Fruit fly (Drosophila melanogaster) whole organism, embryonic: ENCODE data around the gene CG17855.

ENCODE experiments used
- BtbVII ChIP-seq: fragments of 200-800 bp; sonication (Bioruptor generic); optimal IDR thresholded peaks from 3 replicates; lab custom pipeline; 2017; ENCODE audit warnings: missing biosample characterization, mild to moderate bottlenecking, missing genetic modification characterization
- CG11093 ChIP-seq: fragments of 200-800 bp; sonication (Bioruptor generic); IDR thresholded peaks from 3 replicates; pipeline ENCODE4 v1.3.6; 2022; ENCODE audit warnings: missing biosample characterization, missing genetic modification characterization
- CG12104 ChIP-seq: fragments of 200-800 bp; sonication (Bioruptor generic); optimal IDR thresholded peaks from 3 replicates; lab custom pipeline; 2016; ENCODE audit warnings: missing biosample characterization, missing genetic modification characterization
- CG12219 ChIP-seq: fragments of 200-800 bp; sonication (Bioruptor generic); optimal IDR thresholded peaks from 3 replicates; lab custom pipeline; 2018; ENCODE audit warnings: missing biosample characterization, mild to moderate bottlenecking, missing genetic modification characterization
- CG1233 ChIP-seq: fragments of 200-800 bp; sonication (Bioruptor generic); optimal IDR thresholded peaks from 4 replicates; lab custom pipeline; 2018; ENCODE audit warnings: missing biosample characterization, mild to moderate bottlenecking, missing genetic modification characterization
- CG13624 ChIP-seq: fragments of 200-800 bp; sonication (Bioruptor generic); optimal IDR thresholded peaks from 2 replicates; lab custom pipeline; 2016; ENCODE audit warnings: missing biosample characterization, missing genetic modification characterization
- CG15269 ChIP-seq: fragments of 200-800 bp; sonication (Bioruptor generic); optimal IDR thresholded peaks from 2 replicates; lab custom pipeline; 2018; ENCODE audit warnings: missing biosample characterization, mild to moderate bottlenecking, missing genetic modification characterization, moderate library complexity
- CG17186 ChIP-seq: fragments of 200-800 bp; sonication (Bioruptor generic); optimal IDR thresholded peaks from 3 replicates; lab custom pipeline; 2017; ENCODE audit warnings: missing biosample characterization, missing genetic modification reagents, missing genetic modification characterization
- CG17612 ChIP-seq: fragments of 200-800 bp; sonication (Bioruptor generic); IDR thresholded peaks from 2 replicates; pipeline ENCODE4 v1.3.6; 2022; ENCODE audit warnings: missing biosample characterization, missing genetic modification characterization
- CG1792 ChIP-seq: fragments of 200-800 bp; sonication (Bioruptor generic); optimal IDR thresholded peaks from 2 replicates; lab custom pipeline; 2016; ENCODE audit warnings: missing biosample characterization, missing genetic modification characterization
- CG18476 ChIP-seq: fragments of 200-800 bp; sonication (Bioruptor generic); optimal IDR thresholded peaks from 2 replicates; lab custom pipeline; 2016; ENCODE audit warnings: missing biosample characterization, mild to moderate bottlenecking, missing genetic modification characterization
- CG2129 ChIP-seq: fragments of 200-800 bp; sonication (Bioruptor generic); IDR thresholded peaks from 2 replicates; pipeline ENCODE4 v1.3.6; 2022; ENCODE audit warnings: missing biosample characterization, missing genetic modification characterization; ENCODE audit not compliant: partially characterized antibody
- CG32767 ChIP-seq: fragments of 200-800 bp; sonication (Bioruptor generic); IDR thresholded peaks from 2 replicates; pipeline ENCODE4 v1.3.6; 2022; ENCODE audit warnings: missing biosample characterization, missing genetic modification characterization
- CG4730 ChIP-seq: fragments of 200-800 bp; sonication (Bioruptor generic); IDR thresholded peaks from 2 replicates; pipeline ENCODE4 v1.3.6; 2022; ENCODE audit warnings: missing biosample characterization, missing genetic modification characterization
- CG4854 ChIP-seq: fragments of 200-800 bp; sonication (Bioruptor generic); optimal IDR thresholded peaks from 2 replicates; lab custom pipeline; 2016; ENCODE audit warnings: missing biosample characterization, missing genetic modification characterization, inconsistent platforms
- CG7745 ChIP-seq: fragments of 200-800 bp; sonication (Bioruptor generic); optimal IDR thresholded peaks from 2 replicates; lab custom pipeline; 2018; ENCODE audit warnings: missing biosample characterization, mild to moderate bottlenecking, missing genetic modification characterization, moderate library complexity
- CG7786 ChIP-seq: fragments of 200-800 bp; sonication (Bioruptor generic); optimal IDR thresholded peaks from 2 replicates; lab custom pipeline; 2016; ENCODE audit warnings: missing biosample characterization, missing genetic modification characterization
- CG7963 ChIP-seq: fragments of 200-800 bp; sonication (Bioruptor generic); IDR thresholded peaks from 3 replicates; pipeline ENCODE4 v1.3.6; 2022; ENCODE audit warnings: missing biosample characterization, missing genetic modification characterization; ENCODE audit not compliant: partially characterized antibody
- CG8924 ChIP-seq: fragments of 200-800 bp; optimal IDR thresholded peaks from 3 replicates; lab custom pipeline; 2019; ENCODE audit warnings: missing biosample characterization, mild to moderate bottlenecking, missing genetic modification characterization, moderate library complexity
- CG9609 ChIP-seq: fragments of 200-800 bp; sonication (Bioruptor generic); optimal IDR thresholded peaks from 3 replicates; lab custom pipeline; 2016; ENCODE audit warnings: missing biosample characterization, missing genetic modification characterization
- CHES-1-like ChIP-seq: fragments of 200-800 bp; sonication (Bioruptor generic); optimal IDR thresholded peaks from 2 replicates; lab custom pipeline; 2016; ENCODE audit warnings: missing biosample characterization, missing genetic modification characterization
- Deaf1 ChIP-seq: fragments of 200-800 bp; optimal IDR thresholded peaks from 3 replicates; lab custom pipeline; 2019; ENCODE audit warnings: missing biosample characterization, mild to moderate bottlenecking, missing genetic modification characterization, moderate library complexity
- Dek ChIP-seq: fragments of 200-800 bp; sonication (Bioruptor generic); optimal IDR thresholded peaks from 3 replicates; lab custom pipeline; 2019; ENCODE audit warnings: missing biosample characterization, mild to moderate bottlenecking, missing genetic modification characterization, moderate library complexity
- Doc2 ChIP-seq: fragments of 200-800 bp; sonication (Bioruptor generic); IDR thresholded peaks from 2 replicates; pipeline ENCODE4 v1.3.6; 2022; ENCODE audit warnings: missing biosample characterization, missing genetic modification characterization
- H2.0 ChIP-seq: fragments of 200-800 bp; sonication (Bioruptor generic); IDR thresholded peaks from 2 replicates; pipeline ENCODE4 v1.3.6; 2022; ENCODE audit warnings: missing biosample characterization, missing genetic modification characterization
- Hr51 ChIP-seq, 2 experiments: fragments of 200-800 bp; sonication (Bioruptor generic); optimal IDR thresholded peaks; 2 replicates in 1 of 2; 3 replicates in 1 of 2; lab custom pipeline; 2016 to 2018; ENCODE audit warnings: missing biosample characterization in 2 of 2, missing genetic modification characterization in 2 of 2, mild to moderate bottlenecking in 1 of 2, moderate library complexity in 1 of 2
- Jarid2 ChIP-seq: fragments of 200-800 bp; sonication (Bioruptor generic); optimal IDR thresholded peaks from 3 replicates; lab custom pipeline; 2017; ENCODE audit warnings: mild to moderate bottlenecking, missing biosample characterization, missing genetic modification reagents, missing genetic modification characterization
- MESR4 ChIP-seq: fragments of 200-800 bp; sonication (Bioruptor generic); optimal IDR thresholded peaks from 2 replicates; lab custom pipeline; 2018; ENCODE audit warnings: missing biosample characterization, mild to moderate bottlenecking, missing genetic modification characterization, moderate library complexity
- Max ChIP-seq: fragments of 200-800 bp; sonication (Bioruptor generic); optimal IDR thresholded peaks from 2 replicates; lab custom pipeline; 2016; ENCODE audit warnings: missing biosample characterization, mild to moderate bottlenecking, missing genetic modification characterization
- NFAT ChIP-seq: fragments of 200-800 bp; sonication (Bioruptor generic); IDR thresholded peaks from 2 replicates; pipeline ENCODE4 v1.3.6; 2022; ENCODE audit warnings: missing biosample characterization, missing genetic modification characterization
- Nf-YA ChIP-seq: fragments of 200-800 bp; sonication (Bioruptor generic); IDR thresholded peaks from 2 replicates; pipeline ENCODE4 v1.3.6; 2022; ENCODE audit warnings: missing biosample characterization, missing genetic modification characterization
- NfI ChIP-seq: fragments of 200-800 bp; sonication (Bioruptor generic); optimal IDR thresholded peaks from 3 replicates; lab custom pipeline; 2018; ENCODE audit warnings: missing biosample characterization, mild to moderate bottlenecking, missing genetic modification characterization, moderate library complexity
- Side ChIP-seq: fragments of 200-800 bp; sonication (Bioruptor generic); optimal IDR thresholded peaks from 2 replicates; lab custom pipeline; 2016; ENCODE audit warnings: missing biosample characterization, missing genetic modification characterization
- abd-A ChIP-seq: fragments of 200-800 bp; sonication (Bioruptor generic); optimal IDR thresholded peaks from 3 replicates; lab custom pipeline; 2019; ENCODE audit warnings: missing biosample characterization, mild to moderate bottlenecking, missing genetic modification characterization, moderate library complexity
- ato ChIP-seq: fragments of 200-800 bp; sonication (Bioruptor generic); IDR thresholded peaks from 2 replicates; pipeline ENCODE4 v1.3.6; 2022; ENCODE audit warnings: missing biosample characterization, missing genetic modification characterization; ENCODE audit not compliant: partially characterized antibody
- bowl ChIP-seq: fragments of 200-800 bp; sonication (Bioruptor generic); IDR thresholded peaks from 2 replicates; pipeline ENCODE4 v1.3.6; 2022; ENCODE audit warnings: missing biosample characterization, missing genetic modification characterization
- br ChIP-seq: fragments of >200 bp; optimal IDR thresholded peaks from 2 replicates; lab custom pipeline; 2017
- btn ChIP-seq: fragments of 200-800 bp; sonication (Bioruptor generic); optimal IDR thresholded peaks from 2 replicates; lab custom pipeline; 2016; ENCODE audit warnings: missing biosample characterization, missing genetic modification characterization
- cwo ChIP-seq: fragments of 200-800 bp; sonication (Bioruptor generic); optimal IDR thresholded peaks from 3 replicates; lab custom pipeline; 2017; ENCODE audit warnings: missing biosample characterization, missing genetic modification characterization, mild to moderate bottlenecking, moderate library complexity, missing genetic modification reagents
- eyg ChIP-seq: fragments of 200-800 bp; sonication (Bioruptor generic); optimal IDR thresholded peaks from 3 replicates; lab custom pipeline; 2016; ENCODE audit warnings: missing biosample characterization, missing genetic modification characterization
- fd96Cb ChIP-seq: fragments of 200-800 bp; sonication (Bioruptor generic); optimal IDR thresholded peaks from 2 replicates; lab custom pipeline; 2018; ENCODE audit warnings: missing biosample characterization, mild to moderate bottlenecking, missing genetic modification characterization, moderate library complexity
- ftz-f1 ChIP-seq: fragments of 200-800 bp; sonication (Bioruptor generic); optimal IDR thresholded peaks from 2 replicates; lab custom pipeline; 2016; ENCODE audit warnings: missing biosample characterization, missing genetic modification characterization
- hth ChIP-seq: fragments of >200 bp; optimal IDR thresholded peaks from 2 replicates; lab custom pipeline; 2017; ENCODE audit warnings: inconsistent platforms
- nau ChIP-seq: fragments of 200-800 bp; sonication (Bioruptor generic); optimal IDR thresholded peaks from 3 replicates; lab custom pipeline; 2017; ENCODE audit warnings: missing biosample characterization, mild to moderate bottlenecking, missing genetic modification characterization, missing genetic modification reagents
- p53 ChIP-seq: fragments of 200-800 bp; sonication (Bioruptor generic); optimal IDR thresholded peaks from 2 replicates; lab custom pipeline; 2016; ENCODE audit warnings: missing biosample characterization, missing genetic modification characterization
- seq ChIP-seq: fragments of 200-800 bp; sonication (Bioruptor generic); IDR thresholded peaks from 2 replicates; pipeline ENCODE4 v1.3.6; 2022; ENCODE audit warnings: missing biosample characterization, missing genetic modification characterization
- tap ChIP-seq: fragments of 200-800 bp; optimal IDR thresholded peaks from 3 replicates; lab custom pipeline; 2019; ENCODE audit warnings: missing biosample characterization, mild to moderate bottlenecking, missing genetic modification characterization, moderate library complexity
- ttk ChIP-seq: fragments of 200-800 bp; sonication (Bioruptor generic); IDR thresholded peaks from 2 replicates; pipeline ENCODE4 v2.1.2; 2022; ENCODE audit warnings: missing biosample characterization, missing genetic modification characterization
- zen ChIP-seq: fragments of 200-800 bp; sonication (Bioruptor generic); optimal IDR thresholded peaks from 3 replicates; lab custom pipeline; 2018; ENCODE audit warnings: missing biosample characterization, mild to moderate bottlenecking, missing genetic modification characterization, moderate library complexity
- zfh2 ChIP-seq: fragments of 200-800 bp; sonication (Bioruptor generic); optimal IDR thresholded peaks from 2 replicates; lab custom pipeline; 2016; ENCODE audit warnings: missing biosample characterization, missing genetic modification characterization

Gene CG17855

DNA sequence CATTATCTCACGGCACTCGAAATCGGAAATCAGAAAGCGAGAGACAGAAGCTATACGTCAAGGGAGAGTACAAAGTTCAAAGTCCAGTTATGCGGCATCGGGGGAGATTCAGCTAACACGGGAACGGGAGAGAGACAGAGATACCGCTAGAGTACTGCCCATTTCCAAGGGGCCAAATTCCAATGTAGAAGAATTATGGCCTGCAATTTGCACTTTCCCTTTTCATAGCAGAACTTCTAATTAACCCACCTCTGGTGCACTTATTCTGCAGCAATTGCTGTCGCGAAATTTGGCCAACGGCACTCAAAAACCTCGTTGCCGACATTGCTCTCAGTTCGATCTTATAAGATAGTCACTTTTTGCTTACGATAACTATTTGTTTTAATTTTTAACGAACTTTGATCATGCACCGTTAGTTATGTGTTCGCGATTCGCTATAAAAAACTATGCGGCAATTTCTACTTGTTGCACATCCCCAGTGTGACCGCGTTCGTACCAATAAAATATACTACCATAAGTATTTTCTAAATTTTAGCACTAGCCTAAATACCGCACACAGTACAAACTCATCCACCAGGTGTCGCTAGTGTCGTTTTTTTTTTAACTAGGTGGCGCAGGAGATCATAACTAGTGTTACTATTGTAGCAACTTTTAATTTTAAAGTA, 36.1 kb downstream of the CG17855 start, which contains the start of gene Mtpalpha (continued):
- no peak for TF ChIP-seq abd-A (tag; lab: Kevin White, UChicago)
- no peak for TF ChIP-seq CG1233 (GFP tag; lab: Kevin White, UChicago)
- TF ChIP-seq Doc2 (GFP tag; lab: Robert Waterston, UW), result no peak
- TF ChIP-seq Jarid2 (GFP tag; lab: Kevin White, UChicago), result peak; percentile 60
- TF ChIP-seq CG7963 (GFP tag; lab: Robert Waterston, UW), result no peak
- peak; percentile 62; the same call in 1 of the 2 replicates for TF ChIP-seq NFAT (GFP tag; lab: Robert Waterston, UW)
- TF ChIP-seq CHES-1-like (GFP tag; lab: Kevin White, UChicago), result peak; percentile 23
- TF ChIP-seq eyg (GFP tag; lab: Kevin White, UChicago), result no peak
- no peak for TF ChIP-seq CG17186
- no peak for TF ChIP-seq CG1792 (GFP tag; lab: Kevin White, UChicago)
- TF ChIP-seq NfI (GFP tag; lab: Kevin White, UChicago), result peak; percentile 25
- TF ChIP-seq ftz-f1 (GFP tag; lab: Kevin White, UChicago), result no peak
- no peak for TF ChIP-seq CG12219
- no peak for TF ChIP-seq tap (tag; lab: Kevin White, UChicago)
- peak; percentile 20 for TF ChIP-seq CG15269
- TF ChIP-seq Nf-YA (GFP tag; lab: Robert Waterston, UW), result no peak
- TF ChIP-seq CG32767, result no peak
- TF ChIP-seq p53 (GFP tag; lab: Kevin White, UChicago), result no peak
- peak; percentile 9 for TF ChIP-seq zfh2 (GFP tag; lab: Kevin White, UChicago)
- no peak for TF ChIP-seq br (lab: Kevin White, UChicago)
- no peak for TF ChIP-seq cwo (GFP tag; lab: Kevin White, UChicago)
- no peak for TF ChIP-seq Deaf1
- no peak for TF ChIP-seq CG4730 (GFP tag; lab: Robert Waterston, UW)
- TF ChIP-seq CG4854 (GFP tag; lab: Kevin White, UChicago), result no peak
- TF ChIP-seq Side (GFP tag; lab: Kevin White, UChicago), result peak; percentile 34
- peak; percentile 46 for TF ChIP-seq MESR4
- TF ChIP-seq CG12104 (GFP tag; lab: Kevin White, UChicago), result no peak
- no peak for TF ChIP-seq zen
- TF ChIP-seq CG2129 (GFP tag; lab: Robert Waterston, UW), result no peak
- no peak; the same call in 1 of the 2 replicates for TF ChIP-seq bowl (GFP tag; lab: Robert Waterston, UW)
- TF ChIP-seq CG7786 (GFP tag; lab: Kevin White, UChicago), result no peak
- peak; percentile 65 for TF ChIP-seq Dek
- no peak for TF ChIP-seq CG8924
- TF ChIP-seq fd96Cb (tag; lab: Kevin White, UChicago), result no peak
- no peak for TF ChIP-seq CG11093 (GFP tag; lab: Robert Waterston, UW)
- no peak for TF ChIP-seq CG17612
- peak; percentile 36 for TF ChIP-seq CG13624 (GFP tag; lab: Kevin White, UChicago)
- no peak for TF ChIP-seq Hr51 (GFP tag; optimal IDR thresholded peaks at IDR 0.05; lab: Kevin White, UChicago)
- peak; percentile 26 for TF ChIP-seq Max (GFP tag; lab: Kevin White, UChicago)
- TF ChIP-seq nau (GFP tag; lab: Kevin White, UChicago), result no peak
- TF ChIP-seq hth (lab: Kevin White, UChicago), result no peak
- peak; percentile 13 for TF ChIP-seq CG9609 (GFP tag; lab: Kevin White, UChicago)
- no peak for TF ChIP-seq CG18476 (GFP tag; lab: Kevin White, UChicago)
- no peak for TF ChIP-seq ttk
- no peak for TF ChIP-seq H2.0 (GFP tag; lab: Robert Waterston, UW)
- TF ChIP-seq ato, result no peak
- no peak for TF ChIP-seq CG7745 (tag; lab: Kevin White, UChicago)
- TF ChIP-seq seq, result no peak
- no peak for TF ChIP-seq btn (GFP tag; lab: Kevin White, UChicago)
- TF ChIP-seq BtbVII (GFP tag; lab: Kevin White, UChicago), result peak; percentile 23
